Fruit fly (Drosophila melanogaster) whole organism, embryonic: ENCODE measurements around the gene L2HGDH.

Experiments used
- CG10274 ChIP-seq: fragments of 200-800 bp; sonication (Bioruptor generic); optimal IDR thresholded peaks from 3 replicates; lab custom pipeline; 2017; ENCODE audit warnings: missing biosample characterization, mild to moderate bottlenecking, missing genetic modification characterization
- CG11247 ChIP-seq: fragments of 200-800 bp; sonication (Bioruptor generic); IDR thresholded peaks from 2 replicates; pipeline ENCODE4 v1.3.6; 2022; ENCODE audit warnings: missing biosample characterization, missing genetic modification characterization
- CG11398 ChIP-seq: fragments of 200-800 bp; sonication (Bioruptor generic); optimal IDR thresholded peaks from 2 replicates; lab custom pipeline; 2016; ENCODE audit warnings: missing biosample characterization, missing genetic modification characterization
- CG12155 ChIP-seq: fragments of 200-800 bp; sonication (Bioruptor generic); optimal IDR thresholded peaks from 3 replicates; lab custom pipeline; 2016; ENCODE audit warnings: missing biosample characterization, missing genetic modification characterization
- CG12659 ChIP-seq: fragments of 200-800 bp; sonication (Bioruptor generic); optimal IDR thresholded peaks from 3 replicates; lab custom pipeline; 2017; ENCODE audit warnings: mild to moderate bottlenecking, missing biosample characterization, missing genetic modification reagents, missing genetic modification characterization
- CG18262 ChIP-seq: fragments of 200-800 bp; optimal IDR thresholded peaks from 3 replicates; lab custom pipeline; 2019; ENCODE audit warnings: missing biosample characterization, mild to moderate bottlenecking, missing genetic modification characterization, moderate library complexity
- CG2712 ChIP-seq: fragments of 200-800 bp; optimal IDR thresholded peaks from 3 replicates; lab custom pipeline; 2019; ENCODE audit warnings: missing biosample characterization, mild to moderate bottlenecking, missing genetic modification characterization, moderate library complexity
- CG31224 ChIP-seq: fragments of 200-800 bp; sonication (Bioruptor generic); IDR thresholded peaks from 2 replicates; pipeline ENCODE4 v1.3.6; 2022; ENCODE audit warnings: missing biosample characterization, missing genetic modification characterization
- CG34422 ChIP-seq: fragments of 200-800 bp; sonication (Bioruptor generic); IDR thresholded peaks from 3 replicates; pipeline ENCODE4 v1.3.6; 2022; ENCODE audit warnings: missing biosample characterization, missing genetic modification characterization
- CG4424 ChIP-seq: fragments of 200-800 bp; sonication (Bioruptor generic); optimal IDR thresholded peaks from 3 replicates; lab custom pipeline; 2016; ENCODE audit warnings: missing biosample characterization, missing genetic modification characterization
- CG6272 ChIP-seq: fragments of 200-800 bp; sonication (Bioruptor generic); IDR thresholded peaks from 2 replicates; pipeline ENCODE4 v1.3.6; 2022; ENCODE audit warnings: missing biosample characterization, missing genetic modification characterization
- CG7963 ChIP-seq: fragments of 200-800 bp; sonication (Bioruptor generic); IDR thresholded peaks from 3 replicates; pipeline ENCODE4 v1.3.6; 2022; ENCODE audit warnings: missing biosample characterization, missing genetic modification characterization; ENCODE audit not compliant: partially characterized antibody
- CG8281 ChIP-seq: fragments of 200-800 bp; sonication (Bioruptor generic); optimal IDR thresholded peaks from 2 replicates; lab custom pipeline; 2018; ENCODE audit warnings: missing biosample characterization, mild to moderate bottlenecking, missing genetic modification characterization, moderate library complexity
- Camta ChIP-seq: fragments of 200-800 bp; sonication (Bioruptor generic); optimal IDR thresholded peaks from 2 replicates; lab custom pipeline; 2016; ENCODE audit warnings: missing biosample characterization, missing genetic modification characterization
- Dip3 ChIP-seq: fragments of 200-800 bp; sonication (Bioruptor generic); optimal IDR thresholded peaks from 3 replicates; lab custom pipeline; 2016; ENCODE audit warnings: missing biosample characterization, missing genetic modification characterization
- Dp ChIP-seq: fragments of 200-800 bp; sonication (Bioruptor generic); optimal IDR thresholded peaks from 2 replicates; lab custom pipeline; 2018; ENCODE audit warnings: missing biosample characterization, mild to moderate bottlenecking, missing genetic modification characterization, moderate library complexity
- GATAe ChIP-seq: fragments of 200-800 bp; sonication (Bioruptor generic); conservative IDR thresholded peaks from 2 replicates; pipeline ENCODE4 v1.3.6; 2022; ENCODE audit warnings: missing biosample characterization, missing genetic modification characterization
- Hey ChIP-seq: fragments of 200-800 bp; sonication (Bioruptor generic); optimal IDR thresholded peaks from 3 replicates; lab custom pipeline; 2018; ENCODE audit warnings: missing biosample characterization, mild to moderate bottlenecking, missing genetic modification characterization
- Lhr ChIP-seq: fragments of 200-800 bp; sonication (Bioruptor generic); optimal IDR thresholded peaks from 3 replicates; lab custom pipeline; 2017; ENCODE audit warnings: mild to moderate bottlenecking, missing biosample characterization, missing genetic modification reagents, missing genetic modification characterization
- Med ChIP-seq: fragments of 200-800 bp; sonication (Bioruptor generic); peaks from one replicate; lab custom pipeline; 2016; ENCODE audit warnings: missing biosample characterization, missing genetic modification characterization, mild to moderate bottlenecking, inconsistent platforms, moderate library complexity
- NfI ChIP-seq: fragments of 200-800 bp; sonication (Bioruptor generic); optimal IDR thresholded peaks from 3 replicates; lab custom pipeline; 2018; ENCODE audit warnings: missing biosample characterization, mild to moderate bottlenecking, missing genetic modification characterization, moderate library complexity
- Oli ChIP-seq: fragments of 200-800 bp; sonication (Bioruptor generic); optimal IDR thresholded peaks from 2 replicates; lab custom pipeline; 2018; ENCODE audit warnings: missing biosample characterization, mild to moderate bottlenecking, missing genetic modification characterization, moderate library complexity
- Opbp ChIP-seq: fragments of 200-800 bp; sonication (Bioruptor generic); IDR thresholded peaks from 3 replicates; pipeline ENCODE4 v1.3.6; 2022; ENCODE audit warnings: missing biosample characterization, missing genetic modification characterization; ENCODE audit not compliant: partially characterized antibody
- Pdp1 ChIP-seq, 2 experiments: fragments of 200-800 bp; sonication (Bioruptor generic); optimal IDR thresholded peaks; 3 replicates each; lab custom pipeline; 2016; ENCODE audit warnings: missing biosample characterization in 2 of 2, missing genetic modification characterization in 2 of 2, mild to moderate bottlenecking in 1 of 2, moderate library complexity in 1 of 2
- Rx ChIP-seq: fragments of 200-800 bp; sonication (Bioruptor generic); IDR thresholded peaks from 2 replicates; pipeline ENCODE4 v1.3.6; 2022; ENCODE audit warnings: missing biosample characterization, missing genetic modification characterization
- Taf1 ChIP-seq: fragments of 200-800 bp; sonication (Bioruptor generic); IDR thresholded peaks from 2 replicates; pipeline ENCODE4 v1.3.6; 2022; ENCODE audit warnings: missing biosample characterization, missing genetic modification characterization
- Vsx1 ChIP-seq: fragments of 200-800 bp; sonication (Bioruptor generic); optimal IDR thresholded peaks from 2 replicates; lab custom pipeline; 2017; ENCODE audit warnings: missing biosample characterization, mild to moderate bottlenecking, missing genetic modification characterization, missing genetic modification reagents
- YL-1 ChIP-seq: fragments of 200-800 bp; sonication (Bioruptor generic); optimal IDR thresholded peaks from 3 replicates; lab custom pipeline; 2017; ENCODE audit warnings: missing biosample characterization, mild to moderate bottlenecking, missing genetic modification characterization
- bcd ChIP-seq: fragments of 200-800 bp; sonication (Bioruptor generic); optimal IDR thresholded peaks from 2 replicates; lab custom pipeline; 2017; ENCODE audit warnings: missing biosample characterization, mild to moderate bottlenecking, missing genetic modification characterization
- chinmo ChIP-seq: fragments of 200-800 bp; sonication (Bioruptor generic); IDR thresholded peaks from 4 replicates; pipeline ENCODE4 v1.3.6; 2022; ENCODE audit warnings: missing biosample characterization, missing genetic modification characterization; ENCODE audit not compliant: partially characterized antibody
- dimm ChIP-seq: fragments of 200-800 bp; sonication (Bioruptor generic); IDR thresholded peaks from 2 replicates; pipeline ENCODE4 v1.3.6; 2022; ENCODE audit warnings: missing biosample characterization, missing genetic modification characterization
- dmrt99B ChIP-seq: fragments of 200-800 bp; sonication (Bioruptor generic); optimal IDR thresholded peaks from 2 replicates; lab custom pipeline; 2018; ENCODE audit warnings: missing biosample characterization, mild to moderate bottlenecking, missing genetic modification characterization, moderate library complexity
- dysf ChIP-seq: fragments of 200-800 bp; sonication (Bioruptor generic); IDR thresholded peaks from 3 replicates; pipeline ENCODE4 v1.3.6; 2022; ENCODE audit warnings: missing biosample characterization, missing genetic modification characterization
- fd64A ChIP-seq: fragments of 200-800 bp; sonication (Bioruptor generic); optimal IDR thresholded peaks from 3 replicates; lab custom pipeline; 2018; ENCODE audit warnings: missing biosample characterization, mild to moderate bottlenecking, missing genetic modification characterization
- fru ChIP-seq: fragments of >200 bp; optimal IDR thresholded peaks from 2 replicates; lab custom pipeline; 2017
- gfzf ChIP-seq: fragments of 200-800 bp; sonication (Bioruptor generic); optimal IDR thresholded peaks from 2 replicates; lab custom pipeline; 2016; ENCODE audit warnings: missing biosample characterization, mild to moderate bottlenecking, missing genetic modification characterization, moderate library complexity
- grn ChIP-seq: fragments of 200-800 bp; sonication (Bioruptor generic); optimal IDR thresholded peaks from 3 replicates; lab custom pipeline; 2017; ENCODE audit warnings: missing biosample characterization, missing genetic modification characterization
- gsb ChIP-seq: fragments of 200-800 bp; sonication (Bioruptor generic); IDR thresholded peaks from 2 replicates; pipeline ENCODE4 v1.3.6; 2022; ENCODE audit warnings: missing biosample characterization, missing genetic modification characterization
- gsb-n ChIP-seq: fragments of 200-800 bp; sonication (Bioruptor generic); optimal IDR thresholded peaks from 3 replicates; lab custom pipeline; 2018; ENCODE audit warnings: missing biosample characterization, mild to moderate bottlenecking, missing genetic modification characterization
- hkb ChIP-seq, 2 experiments: fragments of 200-800 bp in 1 of 2; fragments of >200 bp in 1 of 2; sonication (Bioruptor generic) in 1 of 2; IDR thresholded peaks in 1 of 2; optimal IDR thresholded peaks in 1 of 2; 2 replicates each; pipeline versions ENCODE4 v1.3.6 to Lab custom; 2017 to 2022; ENCODE audit warnings: missing biosample characterization in 1 of 2, missing genetic modification characterization in 1 of 2
- kay ChIP-seq: fragments of 200-800 bp; sonication (Bioruptor generic); optimal IDR thresholded peaks from 2 replicates; lab custom pipeline; 2016; ENCODE audit warnings: missing biosample characterization, missing genetic modification characterization
- klu ChIP-seq: fragments of 200-800 bp; sonication (Bioruptor generic); IDR thresholded peaks from 2 replicates; pipeline ENCODE4 v1.3.6; 2022; ENCODE audit warnings: missing biosample characterization, missing genetic modification characterization
- pnt ChIP-seq: fragments of 200-800 bp; sonication (Bioruptor generic); optimal IDR thresholded peaks from 3 replicates; lab custom pipeline; 2016; ENCODE audit warnings: missing biosample characterization, missing genetic modification characterization
- repo ChIP-seq: fragments of 200-800 bp; sonication (Bioruptor generic); optimal IDR thresholded peaks from 2 replicates; lab custom pipeline; 2016; ENCODE audit warnings: missing biosample characterization, missing genetic modification characterization
- scrt ChIP-seq: fragments of 200-800 bp; sonication (Bioruptor generic); optimal IDR thresholded peaks from 2 replicates; lab custom pipeline; 2018; ENCODE audit warnings: missing biosample characterization, mild to moderate bottlenecking, missing genetic modification characterization, moderate library complexity
- sd ChIP-seq: fragments of 200-800 bp; sonication (Bioruptor generic); optimal IDR thresholded peaks from 3 replicates; lab custom pipeline; 2018; ENCODE audit warnings: missing biosample characterization, mild to moderate bottlenecking, missing genetic modification characterization, moderate library complexity
- slou ChIP-seq: fragments of 200-800 bp; sonication (Bioruptor generic); optimal IDR thresholded peaks from 3 replicates; lab custom pipeline; 2016; ENCODE audit warnings: missing biosample characterization, missing genetic modification characterization
- ssp ChIP-seq: fragments of 200-800 bp; sonication (Bioruptor generic); IDR thresholded peaks from 2 replicates; pipeline ENCODE4 v1.3.6; 2022; ENCODE audit warnings: missing biosample characterization, missing genetic modification characterization
- stwl ChIP-seq: fragments of 200-800 bp; sonication (Bioruptor generic); optimal IDR thresholded peaks from 3 replicates; lab custom pipeline; 2018; ENCODE audit warnings: missing biosample characterization, mild to moderate bottlenecking, missing genetic modification characterization, moderate library complexity

Gene L2HGDH

dm6 chr2L:18974063-18974779 lies at the start of gene L2HGDH, which contains the start of gene CG10431 (continued):
- peak; percentile 77 for TF ChIP-seq CG2712 (tag; lab: Kevin White, UChicago)
- peak; percentile 88 for TF ChIP-seq GATAe (GFP tag; lab: Robert Waterston, UW)
- peak; percentile 33 for TF ChIP-seq CG12155
- peak; percentile 53 for TF ChIP-seq Oli (tag; lab: Kevin White, UChicago)
- no peak for TF ChIP-seq klu (GFP tag; lab: Robert Waterston, UW)
- TF ChIP-seq dimm (GFP tag; lab: Robert Waterston, UW) = no peak
- TF ChIP-seq CG18262 = peak; percentile 69
- TF ChIP-seq gfzf = peak; percentile 70
- TF ChIP-seq CG8281 = no peak
- TF ChIP-seq fd64A (GFP tag; lab: Kevin White, UChicago) = peak; percentile 21
- peak; percentile 26; the same call in 1 of the 2 replicates for TF ChIP-seq CG11247 (GFP tag; lab: Robert Waterston, UW)
- peak; percentile 56 for TF ChIP-seq kay (GFP tag; lab: Kevin White, UChicago)
- TF ChIP-seq dysf (GFP tag; lab: Robert Waterston, UW) = peak; percentile 44; the same call in 1 of the 3 replicates
- no peak for TF ChIP-seq Rx
- no peak for TF ChIP-seq Taf1 (GFP tag; lab: Robert Waterston, UW)
- TF ChIP-seq YL-1 (GFP tag; lab: Kevin White, UChicago) = peak; percentile 52
- no peak for TF ChIP-seq CG7963 (GFP tag; lab: Robert Waterston, UW)
- no peak for TF ChIP-seq Dip3 (GFP tag; lab: Kevin White, UChicago)
- no peak for TF ChIP-seq CG10274 (GFP tag; lab: Kevin White, UChicago)
- no peak for TF ChIP-seq slou (GFP tag; lab: Kevin White, UChicago)
- TF ChIP-seq CG6272 (GFP tag; lab: Robert Waterston, UW) = no peak
- TF ChIP-seq Pdp1 (GFP tag; optimal IDR thresholded peaks at IDR 0.05; lab: Kevin White, UChicago) = peak; percentile 38 to 76
- peak; percentile 88 for TF ChIP-seq gsb-n (tag; lab: Kevin White, UChicago)
- peak; percentile 80 for TF ChIP-seq CG12659 (GFP tag; lab: Kevin White, UChicago)
- TF ChIP-seq Hey (tag; lab: Kevin White, UChicago) = peak; percentile 46
- peak; percentile 91 for TF ChIP-seq Med (GFP tag; lab: Kevin White, UChicago)
- TF ChIP-seq hkb (optimal IDR thresholded peaks at IDR 0.05; lab: Kevin White, UChicago) = peak; percentile 26
- no peak for TF ChIP-seq hkb (GFP tag; IDR thresholded peaks at IDR 0.05; lab: Robert Waterston, UW)
- peak; percentile 8 for TF ChIP-seq pnt (GFP tag; lab: Kevin White, UChicago)
- TF ChIP-seq Opbp (GFP tag; lab: Robert Waterston, UW) = no peak
- TF ChIP-seq sd = peak; percentile 62
- peak; percentile 41 for TF ChIP-seq scrt (GFP tag; lab: Kevin White, UChicago)
- no peak for TF ChIP-seq CG31224
- peak; percentile 60 for TF ChIP-seq dmrt99B
- TF ChIP-seq chinmo (GFP tag; lab: Robert Waterston, UW) = no peak
- TF ChIP-seq Camta (GFP tag; lab: Kevin White, UChicago) = no peak
- peak; percentile 30 for TF ChIP-seq repo (GFP tag; lab: Kevin White, UChicago)
- peak; percentile 52 for TF ChIP-seq bcd (GFP tag; lab: Kevin White, UChicago)
- TF ChIP-seq gsb (GFP tag; lab: Robert Waterston, UW) = no peak
- peak; percentile 44 for TF ChIP-seq Dp (GFP tag; lab: Kevin White, UChicago)
- TF ChIP-seq ssp (GFP tag; lab: Robert Waterston, UW) = no peak
- peak; percentile 36 for TF ChIP-seq Lhr
- peak; percentile 84 for TF ChIP-seq stwl (tag; lab: Kevin White, UChicago)
- peak; percentile 28 for TF ChIP-seq grn (GFP tag; lab: Kevin White, UChicago)
- TF ChIP-seq Vsx1 (GFP tag; lab: Kevin White, UChicago) = peak; percentile 72
- peak; percentile 76 for TF ChIP-seq CG4424 (GFP tag; lab: Kevin White, UChicago)
- TF ChIP-seq CG34422 (GFP tag; lab: Robert Waterston, UW) = no peak; the same call in 2 of the 3 replicates
- TF ChIP-seq NfI (GFP tag; lab: Kevin White, UChicago) = peak; percentile 57
- TF ChIP-seq CG11398 (GFP tag; lab: Kevin White, UChicago) = no peak
- no peak for TF ChIP-seq fru
